Worm (Caenorhabditis elegans) whole organism, late embryonic: ENCODE data around the gene sri-53.

ENCODE experiments used
- F13H6.1 ChIP-seq: sonication (generic microtip); optimal IDR thresholded peaks from 2 replicates; lab custom pipeline; 2016; ENCODE audit warnings: missing genetic modification characterization, missing compliant biosample characterization
- ama-1 ChIP-seq: fragments of 150-350 bp; optimal IDR thresholded peaks from 2 replicates; lab custom pipeline; 2014
- ceh-22 ChIP-seq: sonication (generic microtip); optimal IDR thresholded peaks from 2 replicates; lab custom pipeline; 2017; ENCODE audit warnings: missing biosample characterization, missing genetic modification characterization
- ceh-9 ChIP-seq: sonication (generic microtip); optimal IDR thresholded peaks from 2 replicates; lab custom pipeline; 2016; ENCODE audit warnings: mild to moderate bottlenecking, missing genetic modification characterization, inconsistent platforms, missing compliant biosample characterization
- dve-1 ChIP-seq: sonication (generic microtip); optimal IDR thresholded peaks from 2 replicates; lab custom pipeline; 2017; ENCODE audit warnings: antibody characterized with exemption, mild to moderate bottlenecking, missing genetic modification characterization, missing compliant biosample characterization
- fkh-6 ChIP-seq: sonication (generic microtip); optimal IDR thresholded peaks from 2 replicates; lab custom pipeline; 2016; ENCODE audit warnings: missing genetic modification characterization, missing compliant biosample characterization
- lin-11 ChIP-seq: fragments of 200-800 bp; sonication (Bioruptor generic); optimal IDR thresholded peaks from 2 replicates; lab custom pipeline; 2018; ENCODE audit warnings: mild to moderate bottlenecking, missing genetic modification characterization, missing compliant biosample characterization
- pha-4 ChIP-seq: fragments of 150-350 bp; optimal IDR thresholded peaks from 2 replicates; lab custom pipeline; 2018; ENCODE audit warnings: missing biosample characterization, missing genetic modification reagents, missing genetic modification characterization
- pqm-1 ChIP-seq: sonication (generic microtip); optimal IDR thresholded peaks from 2 replicates; lab custom pipeline; 2016; ENCODE audit warnings: missing genetic modification characterization, missing compliant biosample characterization
- sdc-2 ChIP-seq: sonication (generic microtip); optimal IDR thresholded peaks from 2 replicates; lab custom pipeline; 2016; ENCODE audit warnings: missing genotype, missing genetic modification characterization, missing compliant biosample characterization
- unc-3 ChIP-seq, 2 experiments: fragments of 200-800 bp in 1 of 2; sonication (Bioruptor generic) in 1 of 2; sonication (generic microtip) in 1 of 2; conservative IDR thresholded peaks in 1 of 2; optimal IDR thresholded peaks in 1 of 2; 2 replicates each; pipeline versions ENCODE4 v1.3.6 to Lab custom; 2016 to 2022; ENCODE audit warnings: missing compliant biosample characterization in 2 of 2, missing genetic modification characterization in 2 of 2, missing genetic modification reagents in 1 of 2

ce11 chrII:3156749-3157148, 45.7 kb downstream of the sri-53 start, which contains the start of gene sri-33:
- TF ChIP-seq F13H6.1 (no peak), ceh-22 (tag; lab: Kevin White, UChicago) (no peak), pha-4 (no peak), ama-1 (lab: Kevin White, UChicago) (no peak), pqm-1 (tag; lab: Kevin White, UChicago) (no peak), sdc-2 (tag; lab: Kevin White, UChicago) (no peak), unc-3 (GFP tag; conservative IDR thresholded peaks at IDR 0.05; lab: Robert Waterston, UW) (no peak), unc-3 (tag; optimal IDR thresholded peaks at IDR 0.05; lab: Kevin White, UChicago) (no peak), fkh-6 (tag; lab: Kevin White, UChicago) (no peak), dve-1 (tag; lab: Kevin White, UChicago) (no peak), lin-11 (tag; lab: Kevin White, UChicago) (no peak), ceh-9 (tag; lab: Kevin White, UChicago) (no peak)
